Worm (Caenorhabditis elegans) whole organism, L4 larva: ENCODE measurements around the gene rei-1.

ENCODE experiments used
- nhr-28 ChIP-seq: fragments of 150-350 bp; optimal IDR thresholded peaks from 2 replicates; lab custom pipeline; 2014; ENCODE audit warnings: missing biosample characterization, missing genetic modification characterization

Gene rei-1

DNA sequence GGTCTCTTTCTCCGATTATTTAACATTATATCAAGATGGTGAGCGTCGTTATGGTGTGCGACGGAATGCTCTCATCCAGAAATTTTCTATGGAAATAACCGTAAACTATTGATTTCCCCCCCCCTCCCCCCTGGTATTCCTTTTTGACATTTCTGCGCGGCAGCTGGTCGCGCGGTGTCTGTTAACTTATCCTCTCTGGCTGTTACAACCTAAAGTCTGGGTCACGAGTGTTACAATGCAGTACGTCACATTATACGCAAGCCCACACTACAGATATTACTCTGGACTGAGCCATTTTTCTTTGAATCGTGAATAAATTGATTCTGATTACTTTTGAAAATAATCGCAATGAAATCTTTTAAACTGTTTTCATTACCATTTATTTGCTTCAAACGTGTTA lies 48.8 kb downstream of the rei-1 start (continued):
- no peak for TF ChIP-seq nhr-28 (tag; lab: Kevin White, UChicago)
